Worm (Caenorhabditis elegans) whole organism, early embryonic: ENCODE results near the gene mdt-28.
"Not testable (repeated sequence)": the region's sequence is repeated elsewhere in the genome, so short reads cannot be mapped to it uniquely, and the experiment has no call there.

Source experiments
- B0310.2 ChIP-seq: sonication (generic microtip); optimal IDR thresholded peaks from 2 replicates; lab custom pipeline; 2016; ENCODE audit warnings: mild to moderate bottlenecking, missing genetic modification characterization, missing compliant biosample characterization
- F13C5.2 ChIP-seq: sonication (generic microtip); optimal IDR thresholded peaks from 2 replicates; lab custom pipeline; 2017; ENCODE audit warnings: mild to moderate bottlenecking, missing genetic modification characterization, inconsistent platforms, missing compliant biosample characterization
- aly-1 ChIP-seq: sonication (generic microtip); optimal IDR thresholded peaks from 2 replicates; lab custom pipeline; 2016; ENCODE audit warnings: missing genetic modification characterization, missing compliant biosample characterization
- ama-1 ChIP-seq: fragments of 150-350 bp; optimal IDR thresholded peaks from 2 replicates; lab custom pipeline; 2014
- ceh-13 ChIP-seq: fragments of 200-800 bp; sonication (Bioruptor generic); optimal IDR thresholded peaks from 2 replicates; lab custom pipeline; 2018; ENCODE audit warnings: mild to moderate bottlenecking, missing genetic modification characterization, missing compliant biosample characterization
- ceh-36 ChIP-seq: sonication (generic microtip); optimal IDR thresholded peaks from 2 replicates; lab custom pipeline; 2016; ENCODE audit warnings: missing genetic modification characterization, inconsistent platforms, missing compliant biosample characterization
- ets-7 ChIP-seq: sonication (generic microtip); optimal IDR thresholded peaks from 2 replicates; lab custom pipeline; 2016; ENCODE audit warnings: missing genotype, missing genetic modification characterization, missing compliant biosample characterization
- flt-1 ChIP-seq: fragments of 200-800 bp; sonication (Bioruptor generic); IDR thresholded peaks from 2 replicates; pipeline ENCODE4 v1.3.6; 2022; ENCODE audit warnings: missing genetic modification characterization, missing compliant biosample characterization
- hmbx-1 ChIP-seq: sonication (generic microtip); optimal IDR thresholded peaks from 2 replicates; lab custom pipeline; 2016; ENCODE audit warnings: mild to moderate bottlenecking, missing genetic modification characterization, missing compliant biosample characterization
- hmg-4 ChIP-seq: fragments of 200-800 bp; sonication (Bioruptor generic); optimal IDR thresholded peaks from 2 replicates; lab custom pipeline; 2018; ENCODE audit warnings: mild to moderate bottlenecking, missing genetic modification characterization, missing compliant biosample characterization
- hnd-1 ChIP-seq: sonication (generic microtip); optimal IDR thresholded peaks from 2 replicates; lab custom pipeline; 2016; ENCODE audit warnings: missing genetic modification characterization, missing compliant biosample characterization
- pes-1 ChIP-seq: fragments of 200-800 bp; sonication (Bioruptor generic); IDR thresholded peaks from 2 replicates; pipeline ENCODE4 v1.3.6; 2022; ENCODE audit warnings: missing genetic modification reagents, missing genetic modification characterization, missing compliant biosample characterization
- scrt-1 ChIP-seq: fragments of 200-800 bp; sonication (Bioruptor generic); IDR thresholded peaks from 2 replicates; pipeline ENCODE4 v1.3.6; 2022; ENCODE audit warnings: missing genetic modification characterization, missing compliant biosample characterization
- sea-1 ChIP-seq: fragments of 200-800 bp; sonication (Bioruptor generic); conservative IDR thresholded peaks from 2 replicates; pipeline ENCODE4 v1.3.6; 2022; ENCODE audit warnings: missing genetic modification characterization, missing compliant biosample characterization
- tbx-11 ChIP-seq: fragments of 200-800 bp; sonication (Bioruptor generic); IDR thresholded peaks from 2 replicates; pipeline ENCODE4 v1.3.6; 2022; ENCODE audit warnings: missing genetic modification characterization, missing compliant biosample characterization
- tbx-37 ChIP-seq: fragments of 200-800 bp; sonication (Bioruptor generic); conservative IDR thresholded peaks from 2 replicates; pipeline ENCODE4 v1.3.6; 2022; ENCODE audit warnings: missing genetic modification reagents, missing genetic modification characterization, missing compliant biosample characterization
- tra-4 ChIP-seq: sonication (generic microtip); optimal IDR thresholded peaks from 2 replicates; lab custom pipeline; 2017; ENCODE audit warnings: missing genetic modification characterization, missing compliant biosample characterization

Gene mdt-28

DNA sequence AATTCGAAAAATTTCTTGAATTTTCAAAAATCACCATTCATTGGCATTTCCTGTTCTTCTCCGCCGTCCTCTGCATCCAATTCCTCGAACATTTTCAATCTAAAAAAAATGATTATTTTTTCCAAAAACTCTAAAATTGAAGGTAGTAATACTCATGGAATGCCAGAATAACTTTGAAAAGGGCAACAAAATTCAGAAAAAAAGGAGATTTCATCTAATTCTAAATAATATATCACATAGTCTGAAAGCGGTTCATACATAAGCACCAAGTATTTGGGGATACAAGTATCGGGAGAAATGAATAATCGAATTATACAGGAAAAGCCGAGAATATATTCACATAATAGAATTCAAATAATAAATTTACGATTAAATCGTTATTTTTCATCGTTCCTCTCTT is at the start of gene mdt-28:
Gene mdt-28 (minus strand): TSS at position 101 of the 400 bp plus-strand sequence.
- TF ChIP-seq flt-1 (no peak), pes-1 (GFP tag; lab: Robert Waterston, UW) (no peak), tbx-37 (GFP tag; lab: Robert Waterston, UW) (no peak), F13C5.2 (tag; lab: Kevin White, UChicago) (no peak), hmg-4 (GFP tag; lab: Kevin White, UChicago) (no peak), ama-1 (lab: Kevin White, UChicago) (no peak), B0310.2 (no peak), sea-1 (no peak), ceh-36 (tag; lab: Kevin White, UChicago) (no peak), aly-1 (tag; lab: Kevin White, UChicago) (no peak)

DNA sequence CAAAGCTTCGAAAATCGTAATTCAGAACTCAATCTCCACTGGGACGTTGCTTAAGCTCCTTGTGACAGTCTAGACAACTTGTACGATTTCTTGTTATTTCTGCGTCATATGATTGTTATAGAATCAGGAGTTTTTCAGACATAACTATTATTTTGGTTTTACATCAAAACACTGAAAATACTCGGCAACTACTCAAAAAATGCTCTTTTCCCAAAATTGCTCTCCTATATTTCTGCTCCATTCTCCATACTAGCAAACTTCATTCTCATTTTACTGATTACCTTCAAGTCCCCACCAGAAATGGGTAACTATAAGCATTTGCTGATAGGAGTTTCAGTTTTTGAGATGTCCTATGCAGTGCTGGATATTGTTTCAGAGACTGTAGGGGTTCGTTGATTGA is 46.3 kb upstream of the mdt-28 start, which contains the start of gene C55A1.1:
Gene C55A1.1 (plus strand): TSS at position 301 of the 400 bp plus-strand sequence.
- TF ChIP-seq tbx-37 (GFP tag; lab: Robert Waterston, UW) (no peak), ets-7 (no peak), scrt-1 (GFP tag; lab: Robert Waterston, UW) (no peak), B0310.2 (no peak), ceh-13 (GFP tag; lab: Kevin White, UChicago) (no peak), hnd-1 (no peak), aly-1 (tag; lab: Kevin White, UChicago) (no peak), ceh-36 (tag; lab: Kevin White, UChicago) (no peak), ama-1 (lab: Kevin White, UChicago) (no peak), F13C5.2 (tag; lab: Kevin White, UChicago) (no peak), hmbx-1 (tag; lab: Kevin White, UChicago) (no peak), flt-1 (no peak), tbx-11 (GFP tag; lab: Robert Waterston, UW) (no peak)

DNA sequence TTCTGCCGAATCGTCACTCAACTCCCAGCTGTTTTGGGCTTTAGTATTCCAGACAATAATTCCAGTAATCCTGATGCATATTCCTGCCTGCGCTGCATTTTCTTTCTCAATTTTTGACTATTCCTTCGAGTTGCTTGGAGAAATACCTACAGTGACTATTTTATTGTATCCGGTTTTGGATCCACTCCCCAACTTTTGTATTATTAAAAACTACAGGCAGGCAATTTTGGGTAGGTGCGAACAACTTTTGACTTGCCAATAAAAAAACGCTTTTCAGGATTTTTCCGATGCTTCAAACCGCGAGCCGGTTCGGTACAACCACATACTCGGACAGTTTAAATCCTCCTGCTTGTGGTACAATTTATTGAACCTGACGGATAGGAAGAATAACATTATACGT is 39.3 kb upstream of the mdt-28 start:
- TF ChIP-seq sea-1: no peak
- TF ChIP-seq aly-1 (tag; lab: Kevin White, UChicago): no peak
- no peak for TF ChIP-seq hmbx-1 (tag; lab: Kevin White, UChicago)
- TF ChIP-seq hnd-1: no peak
- TF ChIP-seq tra-4 (tag; lab: Kevin White, UChicago): no peak
- no peak for TF ChIP-seq F13C5.2 (tag; lab: Kevin White, UChicago)
- no peak for TF ChIP-seq hmg-4 (GFP tag; lab: Kevin White, UChicago)
- TF ChIP-seq flt-1: no peak
- TF ChIP-seq B0310.2: no peak

DNA sequence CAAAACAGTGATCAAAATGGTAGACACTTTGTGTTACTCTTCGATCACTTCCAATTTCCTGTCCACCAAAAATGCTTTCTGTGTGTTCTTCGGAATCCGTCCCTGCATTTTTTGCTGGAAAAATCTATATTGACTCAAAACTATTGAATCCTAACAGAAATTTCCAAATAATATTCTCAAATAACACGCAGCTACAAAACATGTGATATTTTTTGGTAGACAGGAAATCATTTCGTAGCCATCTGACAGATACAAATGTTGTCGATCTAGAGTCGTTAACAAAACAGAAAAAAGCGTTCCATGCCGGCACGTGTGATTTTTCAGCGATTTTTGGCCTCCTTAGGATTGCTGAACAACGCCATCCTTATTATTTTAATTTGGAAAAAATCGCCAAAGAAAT is 37.7 kb upstream of the mdt-28 start, which contains the start of gene str-263:
Gene str-263 (plus strand): TSS at position 301 of the 400 bp plus-strand sequence.
- no peak for TF ChIP-seq B0310.2

DNA sequence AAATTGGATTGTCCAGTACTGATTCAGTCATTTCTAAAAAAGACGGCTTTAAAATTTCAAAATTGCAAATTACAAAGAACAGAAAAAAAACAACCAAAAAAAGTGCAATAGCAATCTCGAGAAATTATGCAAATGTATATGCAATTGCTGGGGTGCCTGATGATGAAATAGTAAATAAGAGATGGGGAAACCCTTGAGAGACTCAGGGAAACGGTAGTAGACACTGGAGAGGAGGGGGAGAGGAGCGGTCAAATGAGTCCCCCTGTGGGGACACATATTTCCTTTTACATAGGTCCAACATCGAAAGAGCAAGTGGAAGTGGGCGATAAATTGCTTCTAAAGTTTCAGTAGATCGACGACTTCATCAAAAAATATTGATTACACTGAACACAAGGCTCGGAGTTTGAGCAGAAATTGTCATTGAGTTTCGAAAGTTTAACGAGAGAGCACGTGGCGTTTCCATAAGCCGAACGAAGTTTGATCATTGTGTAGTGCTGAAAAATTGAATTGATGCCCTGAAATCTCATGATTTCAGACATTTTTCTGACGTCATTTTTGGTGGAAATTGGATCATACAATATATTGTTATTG is 35.2 kb upstream of the mdt-28 start, which contains the start of the genes fbxa-153 and str-12:
Gene fbxa-153 (minus strand): TSS at position 35 of the 591 bp plus-strand sequence.
Gene str-12 (plus strand): TSS at position 541 of the 591 bp plus-strand sequence.
- TF ChIP-seq sea-1: 0 out of 2 replicates have a peak, but pooled peaks have one; percentile 19
- no peak for TF ChIP-seq hmbx-1 (tag; lab: Kevin White, UChicago)
- peak; percentile 9 for TF ChIP-seq F13C5.2 (tag; lab: Kevin White, UChicago)
- peak; percentile 16 for TF ChIP-seq hmg-4 (GFP tag; lab: Kevin White, UChicago)

DNA sequence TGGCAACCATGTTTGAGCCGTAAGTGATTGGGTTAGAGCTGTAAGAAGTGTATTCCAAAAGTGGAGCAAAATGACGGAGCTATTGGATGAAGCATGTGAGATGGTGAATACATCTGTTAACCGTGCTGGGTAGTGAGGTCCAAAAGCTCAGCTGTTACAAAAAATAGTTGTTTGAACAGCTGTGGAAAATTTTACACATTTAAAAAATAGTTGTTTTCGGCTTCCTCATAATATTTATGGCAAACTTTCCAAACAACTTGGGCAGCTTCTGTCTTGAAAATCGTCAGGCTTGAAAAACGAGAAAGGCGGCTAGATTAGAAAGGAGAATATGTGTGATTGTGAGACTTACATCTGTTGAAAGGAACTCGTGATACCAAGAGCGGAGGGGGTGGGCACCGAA is 29.8 kb upstream of the mdt-28 start, which contains the start of gene fbxa-154:
Gene fbxa-154 (minus strand): TSS at position 101 of the 400 bp plus-strand sequence.
- TF ChIP-seq ets-7 (no peak), ceh-36 (tag; lab: Kevin White, UChicago) (no peak), ama-1 (lab: Kevin White, UChicago) (no peak), tbx-11 (GFP tag; lab: Robert Waterston, UW) (no peak), hnd-1 (no peak), aly-1 (tag; lab: Kevin White, UChicago) (no peak), sea-1 (no peak), pes-1 (GFP tag; lab: Robert Waterston, UW) (no peak), hmg-4 (GFP tag; lab: Kevin White, UChicago) (no peak), B0310.2 (no peak), scrt-1 (GFP tag; lab: Robert Waterston, UW) (no peak), flt-1 (no peak), tbx-37 (GFP tag; lab: Robert Waterston, UW) (no peak)

DNA sequence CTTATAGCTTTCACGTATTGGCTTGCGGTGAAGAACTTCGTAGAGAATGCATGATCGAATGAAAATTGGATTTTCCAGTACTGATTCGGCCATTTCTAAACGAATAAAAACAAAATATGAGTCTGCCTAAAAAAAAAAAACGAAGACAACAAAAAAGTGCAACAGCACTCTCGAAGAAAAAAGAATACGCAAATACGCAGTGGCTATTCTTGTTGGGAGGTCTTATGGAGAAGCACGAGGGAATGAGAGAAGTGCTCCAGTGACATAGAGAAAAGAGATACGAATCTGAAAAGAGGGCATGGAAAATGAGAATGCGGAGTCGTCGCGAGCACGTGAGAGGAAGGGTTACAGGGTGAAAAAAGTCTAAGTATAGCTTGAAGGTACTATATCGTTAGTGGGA is 27.0 kb upstream of the mdt-28 start, which contains the start of gene fbxa-152:
Gene fbxa-152 (minus strand): TSS at position 101 of the 400 bp plus-strand sequence.
- TF ChIP-seq sea-1 (no peak), ceh-13 (GFP tag; lab: Kevin White, UChicago) (no peak), tbx-37 (GFP tag; lab: Robert Waterston, UW) (no peak), B0310.2 (no peak), aly-1 (tag; lab: Kevin White, UChicago) (no peak), hmbx-1 (tag; lab: Kevin White, UChicago) (no peak), tbx-11 (GFP tag; lab: Robert Waterston, UW) (no peak), scrt-1 (GFP tag; lab: Robert Waterston, UW) (no peak), pes-1 (GFP tag; lab: Robert Waterston, UW) (no peak)

DNA sequence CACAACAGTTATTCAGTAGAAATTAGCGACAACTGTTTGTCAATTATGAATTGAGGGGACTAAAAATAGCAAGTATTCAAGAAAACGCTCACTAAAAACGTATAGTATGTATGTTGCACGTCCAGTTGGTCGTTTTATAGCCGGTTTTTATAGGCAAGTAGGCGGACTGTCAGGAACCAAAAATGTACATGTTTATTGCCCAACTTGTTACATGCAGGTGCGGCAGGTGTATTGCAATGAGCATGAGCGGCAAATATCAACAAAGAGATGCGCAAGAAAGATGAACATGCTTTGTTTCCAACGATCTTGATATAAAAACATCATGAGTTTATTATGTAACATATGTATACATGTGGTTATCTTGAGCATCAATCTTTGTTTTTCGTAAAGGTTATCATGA is 24.6 kb upstream of the mdt-28 start, which contains the start of gene B0391.14:
Gene B0391.14 (minus strand): TSS at position 101 of the 400 bp plus-strand sequence.
- not testable (repeated sequence) for TF ChIP-seq ets-7, flt-1, B0310.2
